Fruit fly (Drosophila melanogaster) Kc167 (cell line): Measurements from ENCODE around the gene dre4.

Experiments used
- Myc ChIP-seq: fragments of >200 bp; optimal IDR thresholded peaks from 2 replicates; lab custom pipeline; 2017; ENCODE audit warnings: missing external identifiers
- Sin3A ChIP-seq: fragments of >200 bp; optimal IDR thresholded peaks from 2 replicates; lab custom pipeline; 2018; ENCODE audit warnings: missing external identifiers
- h ChIP-seq: fragments of >200 bp; optimal IDR thresholded peaks from 3 replicates; lab custom pipeline; 2018; ENCODE audit warnings: missing external identifiers
- insv ChIP-seq: fragments of >200 bp; optimal IDR thresholded peaks from 3 replicates; lab custom pipeline; 2018; ENCODE audit warnings: missing external identifiers
- psq ChIP-seq: fragments of >200 bp; optimal IDR thresholded peaks from 2 replicates; lab custom pipeline; 2017; ENCODE audit warnings: missing external identifiers
- ttk ChIP-seq: sonication (Bioruptor generic); optimal IDR thresholded peaks from 2 replicates; lab custom pipeline; 2017; ENCODE audit warnings: missing external identifiers

DNA sequence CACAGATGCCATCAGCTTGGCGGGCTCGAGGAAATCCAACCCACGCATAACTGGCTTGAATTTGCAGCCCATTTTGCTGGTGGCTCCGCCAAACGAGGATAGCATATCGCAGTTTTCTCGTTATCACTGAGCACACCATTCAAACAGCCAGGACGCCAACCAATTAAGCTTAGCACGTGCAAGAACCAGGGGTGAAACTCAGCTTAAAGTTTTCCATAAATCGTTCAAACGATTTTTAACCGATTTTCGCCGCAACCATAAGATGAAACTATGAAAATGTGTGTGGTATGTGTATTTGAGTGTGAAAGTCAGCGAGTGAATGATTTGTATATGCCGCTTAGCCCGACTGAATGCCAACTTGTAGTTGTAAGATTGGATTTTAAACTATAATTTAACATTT is 14.8 kb upstream of the dre4 start:
- no peak for TF ChIP-seq insv (lab: Kevin White, UChicago)
- no peak for TF ChIP-seq Sin3A (lab: Kevin White, UChicago)
- TF ChIP-seq psq (lab: Kevin White, UChicago) = no peak
- TF ChIP-seq h (lab: Kevin White, UChicago) = no peak
- no peak for TF ChIP-seq Myc (lab: Kevin White, UChicago)
- no peak for TF ChIP-seq ttk (lab: Kevin White, UChicago)
